Fruit fly (Drosophila melanogaster) whole organism, embryonic: ENCODE results near the gene CG4301.

Experiments
- Awh ChIP-seq: fragments of 200-800 bp; sonication (Bioruptor generic); IDR thresholded peaks from 2 replicates; pipeline ENCODE4, ENCODE4 v1.3.6; 2022; ENCODE audit warnings: missing biosample characterization, missing genetic modification characterization
- Blimp-1 ChIP-seq: fragments of 200-800 bp; sonication (Bioruptor generic); optimal IDR thresholded peaks from 3 replicates; lab custom pipeline; 2018; ENCODE audit warnings: missing biosample characterization, missing genetic modification characterization, mild to moderate bottlenecking, moderate library complexity, missing genetic modification reagents
- BtbVII ChIP-seq: fragments of 200-800 bp; sonication (Bioruptor generic); optimal IDR thresholded peaks from 3 replicates; lab custom pipeline; 2017; ENCODE audit warnings: missing biosample characterization, mild to moderate bottlenecking, missing genetic modification characterization
- CG10543 ChIP-seq: fragments of 200-800 bp; sonication (Bioruptor generic); optimal IDR thresholded peaks from 3 replicates; lab custom pipeline; 2017; ENCODE audit warnings: missing biosample characterization, mild to moderate bottlenecking, missing genetic modification characterization, moderate library complexity
- CG12391 ChIP-seq: fragments of 200-800 bp; sonication (Bioruptor generic); optimal IDR thresholded peaks from 3 replicates; lab custom pipeline; 2018; ENCODE audit warnings: missing biosample characterization, mild to moderate bottlenecking, missing genetic modification characterization, moderate library complexity
- CG13775 ChIP-seq: fragments of 200-800 bp; sonication (Bioruptor generic); optimal IDR thresholded peaks from 3 replicates; lab custom pipeline; 2017; ENCODE audit warnings: missing biosample characterization, mild to moderate bottlenecking, missing genetic modification characterization
- CG14667 ChIP-seq: fragments of 200-800 bp; sonication (Bioruptor generic); IDR thresholded peaks from 2 replicates; pipeline ENCODE4 v1.3.6; 2022; ENCODE audit warnings: missing biosample characterization, missing genetic modification characterization
- CG15601 ChIP-seq: fragments of 200-800 bp; sonication (Bioruptor generic); optimal IDR thresholded peaks from 3 replicates; lab custom pipeline; 2019; ENCODE audit warnings: missing biosample characterization, mild to moderate bottlenecking, missing genetic modification characterization, moderate library complexity
- CG16813 ChIP-seq: fragments of 200-800 bp; sonication (Bioruptor generic); IDR thresholded peaks from 3 replicates; pipeline ENCODE4 v1.3.6; 2022; ENCODE audit warnings: missing biosample characterization, missing genetic modification characterization; ENCODE audit not compliant: partially characterized antibody
- CG17328 ChIP-seq: fragments of 200-800 bp; sonication (Bioruptor generic); IDR thresholded peaks from 2 replicates; pipeline ENCODE4 v1.3.6; 2022; ENCODE audit warnings: missing biosample characterization, missing genetic modification characterization
- CG18619 ChIP-seq: fragments of 200-800 bp; sonication (Bioruptor generic); optimal IDR thresholded peaks from 3 replicates; lab custom pipeline; 2017; ENCODE audit warnings: missing biosample characterization, mild to moderate bottlenecking, missing genetic modification characterization
- CG2116 ChIP-seq: fragments of 200-800 bp; sonication (Bioruptor generic); optimal IDR thresholded peaks from 3 replicates; lab custom pipeline; 2018; ENCODE audit warnings: missing biosample characterization, mild to moderate bottlenecking, missing genetic modification characterization
- CG2120 ChIP-seq: fragments of 200-800 bp; sonication (Bioruptor generic); optimal IDR thresholded peaks from 3 replicates; lab custom pipeline; 2016; ENCODE audit warnings: missing biosample characterization, missing genetic modification characterization
- CG2875 ChIP-seq: fragments of 200-800 bp; sonication (Bioruptor generic); optimal IDR thresholded peaks from 2 replicates; lab custom pipeline; 2017; ENCODE audit warnings: missing biosample characterization, mild to moderate bottlenecking, missing genetic modification characterization, missing genetic modification reagents
- CG31441 ChIP-seq: fragments of 200-800 bp; sonication (Bioruptor generic); IDR thresholded peaks from 2 replicates; pipeline ENCODE4 v1.3.6; 2022; ENCODE audit warnings: missing biosample characterization, missing genetic modification characterization
- CG32767 ChIP-seq: fragments of 200-800 bp; sonication (Bioruptor generic); IDR thresholded peaks from 2 replicates; pipeline ENCODE4 v1.3.6; 2022; ENCODE audit warnings: missing biosample characterization, missing genetic modification characterization
- CG4730 ChIP-seq: fragments of 200-800 bp; sonication (Bioruptor generic); IDR thresholded peaks from 2 replicates; pipeline ENCODE4 v1.3.6; 2022; ENCODE audit warnings: missing biosample characterization, missing genetic modification characterization
- CG7372 ChIP-seq: fragments of 200-800 bp; sonication (Bioruptor generic); IDR thresholded peaks from 2 replicates; pipeline ENCODE4 v1.3.6; 2022; ENCODE audit warnings: missing biosample characterization, missing genetic modification characterization
- CG7556 ChIP-seq: fragments of 200-800 bp; sonication (Bioruptor generic); optimal IDR thresholded peaks from 2 replicates; lab custom pipeline; 2017; ENCODE audit warnings: missing biosample characterization, mild to moderate bottlenecking, missing genetic modification characterization
- CG8089 ChIP-seq: fragments of 200-800 bp; sonication (Bioruptor generic); optimal IDR thresholded peaks from 3 replicates; lab custom pipeline; 2016; ENCODE audit warnings: missing biosample characterization, missing genetic modification characterization
- CG8388 ChIP-seq: fragments of 200-800 bp; sonication (Bioruptor generic); optimal IDR thresholded peaks from 2 replicates; lab custom pipeline; 2019; ENCODE audit warnings: missing biosample characterization, mild to moderate bottlenecking, missing genetic modification characterization, moderate library complexity
- CG9932 ChIP-seq: fragments of 200-800 bp; sonication (Bioruptor generic); IDR thresholded peaks from 2 replicates; pipeline ENCODE4 v1.3.6; 2022; ENCODE audit warnings: missing biosample characterization, missing genetic modification characterization
- CHES-1-like ChIP-seq: fragments of 200-800 bp; sonication (Bioruptor generic); optimal IDR thresholded peaks from 2 replicates; lab custom pipeline; 2016; ENCODE audit warnings: missing biosample characterization, missing genetic modification characterization
- E2f1 ChIP-seq: fragments of 200-800 bp; sonication (Bioruptor generic); IDR thresholded peaks from 2 replicates; pipeline ENCODE4 v1.3.6; 2022; ENCODE audit warnings: missing biosample characterization, missing genetic modification characterization
- GATAe ChIP-seq: fragments of 200-800 bp; sonication (Bioruptor generic); conservative IDR thresholded peaks from 2 replicates; pipeline ENCODE4 v1.3.6; 2022; ENCODE audit warnings: missing biosample characterization, missing genetic modification characterization
- Max ChIP-seq: fragments of 200-800 bp; sonication (Bioruptor generic); optimal IDR thresholded peaks from 2 replicates; lab custom pipeline; 2016; ENCODE audit warnings: missing biosample characterization, mild to moderate bottlenecking, missing genetic modification characterization
- Neu2 ChIP-seq: fragments of 200-800 bp; sonication (Bioruptor generic); optimal IDR thresholded peaks from 3 replicates; lab custom pipeline; 2016; ENCODE audit warnings: missing biosample characterization, missing genetic modification characterization, borderline replicate concordance
- Oli ChIP-seq: fragments of 200-800 bp; sonication (Bioruptor generic); optimal IDR thresholded peaks from 2 replicates; lab custom pipeline; 2018; ENCODE audit warnings: missing biosample characterization, mild to moderate bottlenecking, missing genetic modification characterization, moderate library complexity
- Tbp ChIP-seq: fragments of >200 bp; optimal IDR thresholded peaks from 2 replicates; lab custom pipeline; 2018; ENCODE audit warnings: missing biosample characterization, missing genetic modification characterization
- ato ChIP-seq: fragments of 200-800 bp; sonication (Bioruptor generic); IDR thresholded peaks from 2 replicates; pipeline ENCODE4 v1.3.6; 2022; ENCODE audit warnings: missing biosample characterization, missing genetic modification characterization; ENCODE audit not compliant: partially characterized antibody
- bsh ChIP-seq, 2 experiments: fragments of 200-800 bp; sonication (Bioruptor generic); optimal IDR thresholded peaks; 2 replicates each; lab custom pipeline; 2017 to 2018; ENCODE audit warnings: mild to moderate bottlenecking in 2 of 2, missing biosample characterization in 2 of 2, missing genetic modification characterization in 2 of 2, moderate library complexity in 1 of 2
- cg ChIP-seq: fragments of 200-800 bp; sonication (Bioruptor generic); optimal IDR thresholded peaks from 3 replicates; lab custom pipeline; 2019; ENCODE audit warnings: missing biosample characterization, mild to moderate bottlenecking, missing genetic modification characterization, moderate library complexity
- chm ChIP-seq: fragments of 200-800 bp; sonication (Bioruptor generic); IDR thresholded peaks from 2 replicates; pipeline ENCODE4 v1.3.6; 2022; ENCODE audit warnings: missing biosample characterization, missing genetic modification characterization
- dimm ChIP-seq: fragments of 200-800 bp; sonication (Bioruptor generic); IDR thresholded peaks from 2 replicates; pipeline ENCODE4 v1.3.6; 2022; ENCODE audit warnings: missing biosample characterization, missing genetic modification characterization
- gro ChIP-seq: fragments of 200-800 bp; sonication (Bioruptor generic); optimal IDR thresholded peaks from 2 replicates; lab custom pipeline; 2016; ENCODE audit warnings: missing biosample characterization, missing genetic modification characterization
- gsb ChIP-seq: fragments of 200-800 bp; sonication (Bioruptor generic); IDR thresholded peaks from 2 replicates; pipeline ENCODE4 v1.3.6; 2022; ENCODE audit warnings: missing biosample characterization, missing genetic modification characterization
- gt ChIP-seq: fragments of 200-800 bp; sonication (Bioruptor generic); IDR thresholded peaks from 2 replicates; pipeline ENCODE4 v1.3.6; 2022; ENCODE audit warnings: missing biosample characterization, missing genetic modification characterization
- ind ChIP-seq: fragments of 200-800 bp; sonication (Bioruptor generic); optimal IDR thresholded peaks from 3 replicates; lab custom pipeline; 2016; ENCODE audit warnings: missing biosample characterization, missing genetic modification characterization
- lbe ChIP-seq: fragments of 200-800 bp; sonication (Bioruptor generic); optimal IDR thresholded peaks from 2 replicates; lab custom pipeline; 2016; ENCODE audit warnings: missing biosample characterization, mild to moderate bottlenecking, missing genetic modification characterization
- oc ChIP-seq: fragments of 200-800 bp; sonication (Bioruptor generic); optimal IDR thresholded peaks from 2 replicates; lab custom pipeline; 2018; ENCODE audit warnings: missing biosample characterization, mild to moderate bottlenecking, missing genetic modification characterization, moderate library complexity
- onecut ChIP-seq: fragments of 200-800 bp; sonication (Bioruptor generic); IDR thresholded peaks from 2 replicates; pipeline ENCODE4 v1.3.6; 2022; ENCODE audit warnings: missing biosample characterization, missing genetic modification characterization
- repo ChIP-seq: fragments of 200-800 bp; sonication (Bioruptor generic); optimal IDR thresholded peaks from 2 replicates; lab custom pipeline; 2016; ENCODE audit warnings: missing biosample characterization, missing genetic modification characterization
- scrt ChIP-seq: fragments of 200-800 bp; sonication (Bioruptor generic); optimal IDR thresholded peaks from 2 replicates; lab custom pipeline; 2018; ENCODE audit warnings: missing biosample characterization, mild to moderate bottlenecking, missing genetic modification characterization, moderate library complexity
- sna ChIP-seq: fragments of 200-800 bp; sonication (Bioruptor generic); IDR thresholded peaks from 2 replicates; pipeline ENCODE4 v1.3.6; 2022; ENCODE audit warnings: missing biosample characterization, missing genetic modification characterization; ENCODE audit not compliant: partially characterized antibody
- sr ChIP-seq: fragments of 200-800 bp; sonication (Bioruptor generic); IDR thresholded peaks from 3 replicates; pipeline ENCODE4 v1.3.6; 2022; ENCODE audit warnings: missing biosample characterization, missing genetic modification characterization
- vfl ChIP-seq: fragments of 200-800 bp; sonication (Bioruptor generic); optimal IDR thresholded peaks from 2 replicates; lab custom pipeline; 2016; ENCODE audit warnings: missing biosample characterization, missing genetic modification characterization
- vnd ChIP-seq: fragments of 200-800 bp; sonication (Bioruptor generic); IDR thresholded peaks from 3 replicates; pipeline ENCODE4 v1.3.6; 2022; ENCODE audit warnings: missing biosample characterization, missing genetic modification characterization; ENCODE audit not compliant: partially characterized antibody
- z ChIP-seq: fragments of 200-800 bp; sonication (Bioruptor generic); IDR thresholded peaks from 3 replicates; pipeline ENCODE4 v1.3.6; 2022; ENCODE audit warnings: missing biosample characterization, missing genetic modification characterization
- zfh2 ChIP-seq: fragments of 200-800 bp; sonication (Bioruptor generic); optimal IDR thresholded peaks from 2 replicates; lab custom pipeline; 2016; ENCODE audit warnings: missing biosample characterization, missing genetic modification characterization

CG4301 gene

dm6 chrX:16448252-16449191, 43.2 kb downstream of the CG4301 start, which contains the start of the genes CG34015 and eIF4H1 (continued):
- no peak for TF ChIP-seq scrt (GFP tag; lab: Kevin White, UChicago)
- no peak for TF ChIP-seq CG8388 (GFP tag; lab: Kevin White, UChicago)
- TF ChIP-seq onecut = no peak
- TF ChIP-seq gro (GFP tag; lab: Kevin White, UChicago) = no peak
- TF ChIP-seq Neu2 (GFP tag; lab: Kevin White, UChicago) = no peak
- no peak for TF ChIP-seq chm (GFP tag; lab: Robert Waterston, UW)
- no peak for TF ChIP-seq ato
- peak; percentile 52 for TF ChIP-seq Max (GFP tag; lab: Kevin White, UChicago)
- TF ChIP-seq sr (GFP tag; lab: Robert Waterston, UW) = no peak
- no peak for TF ChIP-seq CG8089
- no peak for TF ChIP-seq CG9932 (GFP tag; lab: Robert Waterston, UW)
- no peak for TF ChIP-seq BtbVII (GFP tag; lab: Kevin White, UChicago)
- TF ChIP-seq bsh (GFP tag; optimal IDR thresholded peaks at IDR 0.05; lab: Kevin White, UChicago) = peak in 1 of 2 experiments; percentile 88
- TF ChIP-seq CG4730 (GFP tag; lab: Robert Waterston, UW) = no peak
- TF ChIP-seq Awh (GFP tag; lab: Robert Waterston, UW) = no peak
- TF ChIP-seq oc (tag; lab: Kevin White, UChicago) = no peak
- 0 out of 2 replicates have a peak, but pooled peaks have one; percentile 12 for TF ChIP-seq sna (GFP tag; lab: Robert Waterston, UW)
- TF ChIP-seq vnd = no peak
- peak; percentile 92 for TF ChIP-seq CG2116 (GFP tag; lab: Kevin White, UChicago)
- TF ChIP-seq CG32767 (GFP tag; lab: Robert Waterston, UW) = no peak
- TF ChIP-seq Blimp-1 (GFP tag; lab: Kevin White, UChicago) = no peak
- no peak for TF ChIP-seq z
- peak; percentile 68 for TF ChIP-seq CG16813 (GFP tag; lab: Robert Waterston, UW)
- no peak for TF ChIP-seq ind
- no peak for TF ChIP-seq E2f1
- TF ChIP-seq lbe (GFP tag; lab: Kevin White, UChicago) = peak; percentile 29
- TF ChIP-seq CG7556 (GFP tag; lab: Kevin White, UChicago) = no peak
- no peak for TF ChIP-seq CHES-1-like (GFP tag; lab: Kevin White, UChicago)
- peak; percentile 15 for TF ChIP-seq CG12391 (tag; lab: Kevin White, UChicago)
- no peak for TF ChIP-seq CG2120 (GFP tag; lab: Kevin White, UChicago)
- no peak for TF ChIP-seq Tbp (GFP tag; lab: Kevin White, UChicago)
- peak; percentile 50 for TF ChIP-seq CG15601 (tag; lab: Kevin White, UChicago)
- TF ChIP-seq vfl (GFP tag; lab: Kevin White, UChicago) = no peak
- no peak for TF ChIP-seq CG7372 (GFP tag; lab: Robert Waterston, UW)
- TF ChIP-seq cg (GFP tag; lab: Kevin White, UChicago) = peak; percentile 99
- TF ChIP-seq CG18619 (GFP tag; lab: Kevin White, UChicago) = no peak
- no peak for TF ChIP-seq GATAe (GFP tag; lab: Robert Waterston, UW)
- TF ChIP-seq gt = no peak
- no peak for TF ChIP-seq gsb (GFP tag; lab: Robert Waterston, UW)
- TF ChIP-seq Oli (tag; lab: Kevin White, UChicago) = no peak
- TF ChIP-seq CG31441 = no peak
- TF ChIP-seq CG10543 (GFP tag; lab: Kevin White, UChicago) = no peak
- no peak for TF ChIP-seq zfh2 (GFP tag; lab: Kevin White, UChicago)
- TF ChIP-seq repo (GFP tag; lab: Kevin White, UChicago) = no peak
- no peak for TF ChIP-seq CG2875 (GFP tag; lab: Kevin White, UChicago)
- no peak for TF ChIP-seq CG13775 (GFP tag; lab: Kevin White, UChicago)
- TF ChIP-seq CG14667 (GFP tag; lab: Robert Waterston, UW) = no peak
- no peak for TF ChIP-seq CG17328
- no peak for TF ChIP-seq dimm (GFP tag; lab: Robert Waterston, UW)
